Fruit fly (Drosophila melanogaster): Measurements from ENCODE around the gene mop.

DNA sequence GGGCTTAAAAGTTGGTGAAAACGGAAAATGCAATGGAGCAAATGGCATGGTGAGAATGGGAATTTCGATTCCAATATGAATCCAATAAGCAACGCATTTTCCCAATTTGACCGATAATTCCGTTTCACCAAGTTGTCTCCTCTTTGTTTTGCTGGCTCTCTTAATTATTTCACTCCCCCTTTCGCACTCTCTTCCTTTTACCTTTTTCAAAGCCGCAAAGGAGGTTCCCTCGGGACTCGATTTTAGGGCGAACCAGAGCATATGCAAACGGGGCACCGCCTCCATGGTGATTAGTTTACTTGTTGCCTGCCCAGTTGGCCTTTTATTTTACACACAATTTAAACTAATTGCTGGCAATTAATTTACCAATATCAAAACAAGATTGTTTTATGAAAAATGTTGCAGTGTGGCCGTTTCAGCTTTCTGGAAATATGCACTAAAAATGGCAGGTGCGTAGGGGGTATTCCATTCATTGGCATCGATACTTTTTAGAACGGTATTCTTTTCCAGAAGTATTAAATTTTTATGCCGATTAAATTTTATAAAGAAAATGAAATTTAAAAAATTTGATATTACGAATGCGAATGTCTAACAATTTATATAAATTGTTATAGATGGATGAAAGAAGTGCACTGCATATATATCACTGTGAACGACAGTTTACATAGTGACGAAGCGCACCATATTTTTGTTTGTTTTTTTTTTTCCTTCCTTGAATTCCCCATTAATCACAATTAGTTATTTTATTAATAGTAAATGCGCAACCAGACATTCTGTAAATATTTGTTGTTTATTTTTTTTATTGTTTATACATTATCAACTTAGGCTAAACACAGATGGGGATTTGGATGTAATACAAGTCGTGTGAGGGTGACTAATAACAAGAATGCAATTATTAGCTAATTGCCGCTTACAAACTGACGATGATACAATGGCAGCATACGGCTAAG lies at the start of gene mop:
- TF ChIP-seq Abd-B (GFP tag; optimal IDR thresholded peaks at IDR 0.05) (no peak), CG9705 (GFP tag; optimal IDR thresholded peaks at IDR 0.05) (no peak), h (GFP tag; optimal IDR thresholded peaks at IDR 0.05) (no peak), ey (GFP tag; optimal IDR thresholded peaks at IDR 0.05) (no peak), Jra (GFP tag; optimal IDR thresholded peaks at IDR 0.05) (no peak), sage (GFP tag; optimal IDR thresholded peaks at IDR 0.05) (no peak), tai (GFP tag; optimal IDR thresholded peaks at IDR 0.05) (no peak), dmrt93B (GFP tag; optimal IDR thresholded peaks at IDR 0.05) (no peak), OdsH (GFP tag; optimal IDR thresholded peaks at IDR 0.05) (no peak), usp (GFP tag; optimal IDR thresholded peaks at IDR 0.05) (no peak), psq (GFP tag; optimal IDR thresholded peaks at IDR 0.05) (no peak)

All from whole organism, wandering third instar larva.